Fruit fly (Drosophila melanogaster) whole organism, wandering third instar larva: ENCODE measurements around the gene CG14974.

Experiments used
- Abd-B ChIP-seq: fragments of >200 bp; optimal IDR thresholded peaks from 2 replicates; lab custom pipeline; 2017; ENCODE audit warnings: missing biosample characterization, missing genetic modification characterization
- CG32264 ChIP-seq: fragments of 200-800 bp; sonication (Bioruptor generic); optimal IDR thresholded peaks from 2 replicates; lab custom pipeline; 2016; ENCODE audit warnings: missing biosample characterization, missing genetic modification characterization
- CG9705 ChIP-seq: fragments of 200-800 bp; sonication (Bioruptor generic); optimal IDR thresholded peaks from 2 replicates; lab custom pipeline; 2018; ENCODE audit warnings: missing biosample characterization, mild to moderate bottlenecking, missing genetic modification characterization
- CrebA ChIP-seq: fragments of 200-800 bp; sonication (Bioruptor generic); optimal IDR thresholded peaks from 2 replicates; lab custom pipeline; 2016; ENCODE audit warnings: missing biosample characterization, mild to moderate bottlenecking, missing genetic modification characterization, borderline replicate concordance
- Dif ChIP-seq: fragments of 200-275, 200-300 bp; sonication (Bioruptor generic); optimal IDR thresholded peaks from 2 replicates; lab custom pipeline; 2018; ENCODE audit warnings: missing biosample characterization, missing genetic modification characterization; ENCODE audit not compliant: partially characterized antibody
- HLH106 ChIP-seq: fragments of 200-800 bp; optimal IDR thresholded peaks from 3 replicates; lab custom pipeline; 2019; ENCODE audit warnings: missing biosample characterization, mild to moderate bottlenecking, missing genetic modification characterization, moderate library complexity
- Hnf4 ChIP-seq: fragments of 200-800 bp; sonication (Bioruptor generic); optimal IDR thresholded peaks from 2 replicates; lab custom pipeline; 2016; ENCODE audit warnings: missing biosample characterization, mild to moderate bottlenecking, missing genetic modification characterization
- Hr83 ChIP-seq: fragments of 200-300 bp; sonication (Bioruptor generic); optimal IDR thresholded peaks from 2 replicates; lab custom pipeline; 2016; ENCODE audit warnings: missing biosample characterization, mild to moderate bottlenecking, missing genetic modification characterization, moderate library complexity; ENCODE audit not compliant: poor library complexity, severe bottlenecking
- Jra ChIP-seq: sonication (Bioruptor generic); optimal IDR thresholded peaks from 2 replicates; lab custom pipeline; 2016; ENCODE audit warnings: missing biosample characterization, missing genetic modification characterization
- Mio ChIP-seq: sonication (Bioruptor generic); optimal IDR thresholded peaks from 2 replicates; lab custom pipeline; 2016; ENCODE audit warnings: missing biosample characterization, missing genetic modification characterization
- Myc ChIP-seq: fragments of >200 bp; optimal IDR thresholded peaks from 2 replicates; lab custom pipeline; 2017
- N ChIP-seq: fragments of >200 bp; optimal IDR thresholded peaks from 2 replicates; lab custom pipeline; 2018; ENCODE audit warnings: missing biosample characterization, missing external identifiers, missing genetic modification characterization
- OdsH ChIP-seq: fragments of 200-800 bp; sonication (Bioruptor generic); optimal IDR thresholded peaks from 2 replicates; lab custom pipeline; 2016; ENCODE audit warnings: missing biosample characterization, mild to moderate bottlenecking, missing genetic modification characterization
- Rel ChIP-seq, 2 experiments: fragments of 200-800 bp; sonication (Bioruptor generic) in 1 of 2; optimal IDR thresholded peaks; 2 replicates in 1 of 2; 3 replicates in 1 of 2; lab custom pipeline; 2016 to 2019; ENCODE audit warnings: mild to moderate bottlenecking in 2 of 2, missing biosample characterization in 2 of 2, missing genetic modification characterization in 2 of 2, moderate library complexity in 1 of 2
- Sp1 ChIP-seq: fragments of 200-800 bp; sonication (Bioruptor generic); optimal IDR thresholded peaks from 3 replicates; lab custom pipeline; 2019; ENCODE audit warnings: missing biosample characterization, mild to moderate bottlenecking, missing genetic modification characterization, moderate library complexity
- Vsx2 ChIP-seq: fragments of 200-300, 225-300 bp; sonication (Bioruptor generic); optimal IDR thresholded peaks from 2 replicates; lab custom pipeline; 2018; ENCODE audit warnings: missing biosample characterization, missing genetic modification characterization; ENCODE audit not compliant: partially characterized antibody
- br ChIP-seq: fragments of 200-800 bp; sonication (Bioruptor generic); optimal IDR thresholded peaks from 2 replicates; lab custom pipeline; 2016; ENCODE audit warnings: missing biosample characterization, missing genetic modification characterization
- brk ChIP-seq: fragments of 200-800 bp; sonication (Bioruptor generic); optimal IDR thresholded peaks from 2 replicates; lab custom pipeline; 2016; ENCODE audit warnings: missing biosample characterization, mild to moderate bottlenecking, missing genetic modification characterization
- dl ChIP-seq, 2 experiments: fragments of 175-275, 200-275 bp in 1 of 2; fragments of 200-275 bp in 1 of 2; sonication (Bioruptor generic); optimal IDR thresholded peaks; lab custom pipeline; 2018; ENCODE audit warnings: mild to moderate bottlenecking in 2 of 2, missing biosample characterization in 2 of 2, missing genetic modification characterization in 2 of 2, moderate library complexity in 2 of 2; ENCODE audit not compliant: partially characterized antibody in 2 of 2, insufficient read depth in 1 of 2
- dmrt93B ChIP-seq: fragments of 200-800 bp; sonication (Bioruptor generic); optimal IDR thresholded peaks from 2 replicates; lab custom pipeline; 2018; ENCODE audit warnings: missing biosample characterization, mild to moderate bottlenecking, missing genetic modification characterization
- dsf ChIP-seq: sonication (Bioruptor generic); optimal IDR thresholded peaks from 2 replicates; lab custom pipeline; 2016; ENCODE audit warnings: missing biosample characterization, missing genetic modification characterization, borderline replicate concordance
- ey ChIP-seq: fragments of 200-800 bp; sonication (Bioruptor generic); optimal IDR thresholded peaks from 2 replicates; lab custom pipeline; 2016; ENCODE audit warnings: missing biosample characterization, missing genetic modification characterization
- foxo ChIP-seq, 2 experiments: fragments of 200-800 bp; sonication (Bioruptor generic); optimal IDR thresholded peaks; 2 replicates in 1 of 2; 3 replicates in 1 of 2; lab custom pipeline; 2016 to 2017; ENCODE audit warnings: missing biosample characterization in 2 of 2, missing genetic modification characterization in 2 of 2
- fru ChIP-seq: fragments of 200-800 bp; sonication (Bioruptor generic); optimal IDR thresholded peaks from 3 replicates; lab custom pipeline; 2016; ENCODE audit warnings: missing biosample characterization, mild to moderate bottlenecking, missing genetic modification characterization
- h ChIP-seq: fragments of 200-800 bp; sonication (Bioruptor generic); optimal IDR thresholded peaks from 3 replicates; lab custom pipeline; 2016; ENCODE audit warnings: missing biosample characterization, mild to moderate bottlenecking, missing genetic modification characterization
- jim ChIP-seq: fragments of 175-275, 200-325 bp; sonication (Bioruptor generic); optimal IDR thresholded peaks from 2 replicates; lab custom pipeline; 2016; ENCODE audit warnings: missing biosample characterization, mild to moderate bottlenecking, missing genetic modification characterization
- lola ChIP-seq: fragments of >200 bp; optimal IDR thresholded peaks from 2 replicates; lab custom pipeline; 2017; ENCODE audit warnings: missing biosample characterization, missing genetic modification characterization
- pan ChIP-seq: fragments of >200 bp; optimal IDR thresholded peaks from 2 replicates; lab custom pipeline; 2017
- psq ChIP-seq: fragments of 200-800 bp; sonication (Bioruptor generic); optimal IDR thresholded peaks from 3 replicates; lab custom pipeline; 2017; ENCODE audit warnings: missing biosample characterization, mild to moderate bottlenecking, missing genetic modification characterization, moderate library complexity
- rgr ChIP-seq: fragments of 200-800 bp; sonication (Bioruptor generic); optimal IDR thresholded peaks from 3 replicates; lab custom pipeline; 2016; ENCODE audit warnings: missing biosample characterization, mild to moderate bottlenecking, missing genetic modification characterization
- sage ChIP-seq: fragments of 200-800 bp; sonication (Bioruptor generic); optimal IDR thresholded peaks from 2 replicates; lab custom pipeline; 2016; ENCODE audit warnings: missing biosample characterization, mild to moderate bottlenecking, missing genetic modification characterization
- sv ChIP-seq: fragments of 200-800 bp; sonication (Bioruptor generic); optimal IDR thresholded peaks from 3 replicates; lab custom pipeline; 2016; ENCODE audit warnings: missing biosample characterization, missing genetic modification characterization
- tai ChIP-seq: sonication (Bioruptor generic); optimal IDR thresholded peaks from 2 replicates; lab custom pipeline; 2016; ENCODE audit warnings: missing biosample characterization, missing genetic modification characterization
- usp ChIP-seq: fragments of >200 bp; optimal IDR thresholded peaks from 2 replicates; lab custom pipeline; 2017; ENCODE audit warnings: missing biosample characterization, missing genetic modification characterization
- woc ChIP-seq: sonication (Bioruptor generic); optimal IDR thresholded peaks from 2 replicates; lab custom pipeline; 2016; ENCODE audit warnings: missing biosample characterization, mild to moderate bottlenecking, missing genetic modification characterization

Gene CG14974

dm6 chr3L:3656867-3657266 lies 36.0 kb upstream of the CG14974 start:
- TF ChIP-seq foxo (GFP tag; optimal IDR thresholded peaks at IDR 0.05; lab: Kevin White, UChicago) (no peak), Mio (GFP tag; lab: Kevin White, UChicago) (no peak), dl (GFP tag; optimal IDR thresholded peaks at IDR 0.05; lab: Kevin White, UChicago; ENCODE audit: insufficient read depth in 1 of 2, partially characterized antibody in 2 of 2) (no peak), Jra (GFP tag; lab: Kevin White, UChicago) (no peak)

DNA sequence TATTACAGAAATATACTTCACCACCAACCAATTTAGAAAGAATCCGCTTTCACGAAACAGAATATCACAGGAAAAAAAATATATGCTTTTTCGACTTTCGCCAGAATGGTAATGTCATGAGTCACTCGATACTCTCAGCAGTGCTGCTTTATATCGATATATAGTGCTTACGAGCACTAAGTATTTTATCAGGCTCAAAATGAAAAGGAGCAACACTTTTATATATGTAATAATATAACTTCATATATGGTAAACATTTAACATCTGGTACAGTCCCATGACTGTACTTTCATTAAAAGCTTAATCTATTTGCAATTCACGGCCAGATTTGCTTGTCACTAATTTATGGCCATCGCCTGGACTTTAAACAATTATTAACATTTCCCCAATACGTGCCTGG lies 33.8 kb upstream of the CG14974 start, which contains the start of gene CG10862:
TSS of gene CG10862 (minus strand) at position 101 of the 400 bp plus-strand sequence.
- TF ChIP-seq dl (GFP tag; optimal IDR thresholded peaks at IDR 0.05; lab: Kevin White, UChicago; ENCODE audit: insufficient read depth in 1 of 2, partially characterized antibody in 2 of 2) = no peak
- no peak for TF ChIP-seq fru (GFP tag; lab: Kevin White, UChicago)
- TF ChIP-seq Sp1 (GFP tag; lab: Kevin White, UChicago) = no peak
- no peak for TF ChIP-seq brk (GFP tag; lab: Kevin White, UChicago)
- no peak for TF ChIP-seq Dif (GFP tag; lab: Kevin White, UChicago)
- no peak for TF ChIP-seq Jra (GFP tag; lab: Kevin White, UChicago)
- no peak for TF ChIP-seq foxo (GFP tag; optimal IDR thresholded peaks at IDR 0.05; lab: Kevin White, UChicago)
- TF ChIP-seq lola (GFP tag; lab: Kevin White, UChicago) = no peak
- no peak for TF ChIP-seq psq (GFP tag; lab: Kevin White, UChicago)
- TF ChIP-seq CrebA (GFP tag; lab: Kevin White, UChicago) = no peak
- no peak for TF ChIP-seq Myc (lab: Kevin White, UChicago)
- TF ChIP-seq, all 38 proteins: peak for 0

DNA sequence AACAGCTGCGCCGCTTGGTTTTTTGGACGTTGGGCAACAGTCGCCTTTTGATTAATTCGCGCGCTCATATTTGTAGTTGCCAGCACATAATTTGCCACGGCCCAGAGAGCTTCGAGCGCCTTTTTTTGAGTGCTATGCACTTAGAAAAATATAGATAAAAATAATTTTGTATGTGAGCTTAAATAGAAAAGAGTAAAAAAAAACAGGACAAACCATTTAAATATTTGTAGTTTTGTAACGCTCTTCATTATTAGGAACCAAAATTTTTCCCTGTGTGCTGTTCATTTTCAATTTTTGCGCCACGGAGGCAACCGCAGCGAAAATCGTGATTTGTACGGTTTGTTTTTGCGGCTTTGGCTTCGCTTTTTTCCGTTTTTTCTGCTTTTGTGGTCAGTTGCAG lies 28.7 kb upstream of the CG14974 start:
- TF ChIP-seq brk (GFP tag; lab: Kevin White, UChicago) = no peak
- TF ChIP-seq h = peak; percentile 24
- no peak for TF ChIP-seq Hnf4 (GFP tag; lab: Kevin White, UChicago)
- no peak for TF ChIP-seq woc (GFP tag; lab: Kevin White, UChicago)
- no peak for TF ChIP-seq dl (GFP tag; optimal IDR thresholded peaks at IDR 0.05; lab: Kevin White, UChicago; ENCODE audit: insufficient read depth in 1 of 2, partially characterized antibody in 2 of 2)
- TF ChIP-seq rgr (GFP tag; lab: Kevin White, UChicago) = no peak
- peak in 1 of 2 experiments; percentile 11 for TF ChIP-seq foxo (GFP tag; optimal IDR thresholded peaks at IDR 0.05; lab: Kevin White, UChicago)
- TF ChIP-seq sage (GFP tag; lab: Kevin White, UChicago) = no peak
- no peak for TF ChIP-seq N
- no peak for TF ChIP-seq tai
- TF ChIP-seq dmrt93B (GFP tag; lab: Kevin White, UChicago) = no peak
- no peak for TF ChIP-seq usp (GFP tag; lab: Kevin White, UChicago)
- TF ChIP-seq pan = no peak
- TF ChIP-seq HLH106 (tag; lab: Kevin White, UChicago) = no peak
- TF ChIP-seq CrebA (GFP tag; lab: Kevin White, UChicago) = no peak
- TF ChIP-seq Rel (GFP tag; optimal IDR thresholded peaks at IDR 0.05; lab: Kevin White, UChicago) = no peak
- TF ChIP-seq Rel (tag; optimal IDR thresholded peaks at IDR 0.05; lab: Kevin White, UChicago) = no peak
- no peak for TF ChIP-seq dsf (GFP tag; lab: Kevin White, UChicago)
- TF ChIP-seq Mio (GFP tag; lab: Kevin White, UChicago) = no peak
- no peak for TF ChIP-seq Vsx2 (GFP tag; lab: Kevin White, UChicago)
- TF ChIP-seq CG32264 (GFP tag; lab: Kevin White, UChicago) = no peak
- TF ChIP-seq jim = no peak
- no peak for TF ChIP-seq psq (GFP tag; lab: Kevin White, UChicago)
- peak; percentile 7 for TF ChIP-seq OdsH (GFP tag; lab: Kevin White, UChicago)
- TF ChIP-seq lola (GFP tag; lab: Kevin White, UChicago) = no peak
- no peak for TF ChIP-seq Hr83 (GFP tag; lab: Kevin White, UChicago)
- TF ChIP-seq Jra (GFP tag; lab: Kevin White, UChicago) = no peak
- TF ChIP-seq ey (GFP tag; lab: Kevin White, UChicago) = peak; percentile 1
- no peak for TF ChIP-seq Abd-B (GFP tag; lab: Kevin White, UChicago)
- no peak for TF ChIP-seq br
- no peak for TF ChIP-seq Dif (GFP tag; lab: Kevin White, UChicago)
- no peak for TF ChIP-seq CG9705 (GFP tag; lab: Kevin White, UChicago)
- TF ChIP-seq sv (GFP tag; lab: Kevin White, UChicago) = no peak
- peak; percentile 8 for TF ChIP-seq fru (GFP tag; lab: Kevin White, UChicago)
- no peak for TF ChIP-seq Myc (lab: Kevin White, UChicago)
- TF ChIP-seq Sp1 (GFP tag; lab: Kevin White, UChicago) = no peak
